Fruit fly (Drosophila melanogaster) whole organism, larva: ENCODE results near the gene FoxP.
"Not testable (repeated sequence)": the region's sequence is repeated elsewhere in the genome, so short reads cannot be mapped to it uniquely, and the experiment has no call there.

ENCODE experiments used
- noc ChIP-seq: fragments of 200-800 bp; sonication (Bioruptor generic); optimal IDR thresholded peaks from 3 replicates; lab custom pipeline; 2019; ENCODE audit warnings: missing biosample characterization, mild to moderate bottlenecking, missing genetic modification characterization, moderate library complexity

The FoxP gene

dm6 chr3R:9701897-9702296 lies 28.8 kb downstream of the FoxP start:
- TF ChIP-seq noc = no peak

- no peak for TF ChIP-seq noc
These were observed 29.4 kb downstream of the FoxP start for dm6 chr3R:9701148-9701703.

- peak; percentile 12 for TF ChIP-seq noc
These were observed 30.2 kb downstream of the FoxP start for dm6 chr3R:9700513-9700912.

dm6 chr3R:9694999-9695398 lies 35.7 kb downstream of the FoxP start:
- no peak for TF ChIP-seq noc

dm6 chr3R:9692675-9693129 lies 38.0 kb downstream of the FoxP start, which contains the start of the genes Unc-115b, p24-2 and CG32939:
Gene Unc-115b (minus strand): TSS chr3R:9692775.
Gene p24-2 (minus strand): TSS chr3R:9692794.
Gene CG32939 (plus strand): TSS chr3R:9693079.
- TF ChIP-seq noc = not testable (repeated sequence)

dm6 chr3R:9685376-9685775 lies 45.3 kb downstream of the FoxP start, which contains the start of the genes eca and CG18542:
Gene eca (minus strand): TSS chr3R:9685476.
Gene CG18542 (plus strand): TSS chr3R:9685760.
- TF ChIP-seq noc = not testable (repeated sequence)

dm6 chr3R:9684125-9684524 lies 46.5 kb downstream of the FoxP start, which contains the start of gene CG9444:
Gene CG9444 (minus strand): TSS chr3R:9684264.
- no peak for TF ChIP-seq noc

dm6 chr3R:9683064-9683682 lies 47.5 kb downstream of the FoxP start:
- no peak for TF ChIP-seq noc

dm6 chr3R:9679746-9680145 lies 50.9 kb downstream of the FoxP start, which contains the start of gene nmdyn-D7:
Gene nmdyn-D7 (plus strand): TSS chr3R:9679939.
- no peak for TF ChIP-seq noc

dm6 chr3R:9677734-9678341 lies 52.8 kb downstream of the FoxP start, which contains the start of gene p23:
Gene p23 (plus strand): TSS chr3R:9677927.
- TF ChIP-seq noc = no peak
